Worm (Caenorhabditis elegans): ENCODE data around the gene brp-1.

DNA sequence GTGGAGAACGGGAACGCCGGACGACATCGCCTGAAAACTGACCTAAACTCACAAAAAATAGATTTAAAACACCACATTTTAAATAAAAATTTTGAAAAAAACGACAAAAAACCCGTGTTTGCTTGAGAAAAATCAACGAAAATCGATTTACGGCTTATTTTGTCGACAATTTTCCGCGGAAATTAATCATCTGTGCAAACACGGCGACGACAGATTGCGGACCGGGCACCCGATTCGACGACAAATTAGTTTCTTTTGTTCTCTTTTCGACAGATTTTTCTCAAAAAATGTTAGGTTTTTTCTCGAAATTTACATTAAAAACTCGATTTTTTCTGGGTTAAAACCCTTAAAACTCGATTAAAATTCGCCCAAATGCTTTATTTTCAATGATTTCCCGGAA, 38.1 kb downstream of the brp-1 start, which contains the start of gene arx-3:
- no peak for TF ChIP-seq hlh-8 (tag; optimal IDR thresholded peaks at IDR 0.05)
- no peak for TF ChIP-seq ama-1 (optimal IDR thresholded peaks at IDR 0.05)
- no peak for TF ChIP-seq ceh-24 (tag; optimal IDR thresholded peaks at IDR 0.05)
- TF ChIP-seq lin-11 (tag; optimal IDR thresholded peaks at IDR 0.05), result no peak
- no peak for TF ChIP-seq C38D4.7 (GFP tag; optimal IDR thresholded peaks at IDR 0.05)
- no peak for TF ChIP-seq zip-5 (tag; optimal IDR thresholded peaks at IDR 0.05)
- TF ChIP-seq rnt-1 (tag; optimal IDR thresholded peaks at IDR 0.05), result no peak
- TF ChIP-seq madf-2 (tag; optimal IDR thresholded peaks at IDR 0.05), result no peak
- TF ChIP-seq ets-4 (tag; optimal IDR thresholded peaks at IDR 0.05), result no peak
- no peak for TF ChIP-seq fkh-6 (tag; optimal IDR thresholded peaks at IDR 0.05)
- TF ChIP-seq fkh-10 (GFP tag; optimal IDR thresholded peaks at IDR 0.05), result no peak
